Worm (Caenorhabditis elegans) whole organism, L1 larva: ENCODE data around the gene pqn-53.

Experiments
- C16A3.4 ChIP-seq: fragments of 150-350 bp; optimal IDR thresholded peaks from 2 replicates; lab custom pipeline; 2014; ENCODE audit warnings: missing biosample characterization, missing genetic modification characterization
- elt-2 ChIP-seq: sonication (generic microtip); optimal IDR thresholded peaks from 2 replicates; lab custom pipeline; 2016; ENCODE audit warnings: missing genetic modification characterization, mild to moderate bottlenecking, inconsistent platforms, missing compliant biosample characterization, missing genetic modification reagents
- jun-1 ChIP-seq: fragments of 150-350 bp; optimal IDR thresholded peaks from 2 replicates; lab custom pipeline; 2014; ENCODE audit warnings: missing biosample characterization, missing genetic modification reagents, missing genetic modification characterization

DNA sequence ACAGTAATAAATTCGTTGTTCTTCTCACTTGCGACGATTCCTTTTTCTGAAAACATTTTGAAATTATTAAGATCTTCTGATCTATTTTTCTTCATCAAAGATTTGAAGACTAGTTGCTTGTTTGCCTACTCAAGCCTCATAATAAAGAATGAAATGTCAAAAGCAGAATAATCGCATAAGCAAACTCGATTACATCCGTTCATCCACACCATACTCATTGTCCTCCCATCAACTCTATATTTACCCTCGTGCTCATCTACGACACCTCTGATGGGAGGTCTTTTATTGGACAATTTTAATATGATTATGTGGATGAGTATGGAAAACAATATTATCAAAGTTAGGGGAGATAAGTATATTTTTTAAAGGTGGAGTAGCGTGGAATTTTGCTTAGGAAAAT, 31.4 kb downstream of the pqn-53 start:
- no peak for TF ChIP-seq jun-1
- TF ChIP-seq C16A3.4, result no peak
- TF ChIP-seq elt-2 (tag; lab: Kevin White, UChicago), result no peak
